Worm (Caenorhabditis elegans): Measurements from ENCODE around the gene K02D10.8.

K02D10.8 gene

DNA sequence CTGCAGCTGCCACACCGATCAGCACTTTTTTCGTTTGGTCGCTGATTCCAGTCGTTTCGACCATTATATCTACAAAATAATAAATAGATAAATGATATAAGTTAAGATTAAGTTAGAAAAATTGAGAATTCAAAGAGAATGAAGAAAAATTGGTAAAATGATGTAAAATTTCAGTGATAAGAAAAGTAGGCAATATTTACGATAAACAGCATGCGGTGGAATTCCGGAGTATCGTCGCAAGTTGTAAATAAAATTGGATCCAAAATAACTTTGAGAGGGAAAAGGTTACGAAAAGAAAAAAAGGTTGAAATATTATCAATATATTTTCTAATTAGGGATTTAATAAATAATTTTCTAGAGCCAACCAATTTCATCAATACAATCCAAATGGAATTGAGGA, 31.5 kb upstream of the K02D10.8 start, which contains the start of gene tomm-70:
TSS of gene tomm-70 (minus strand) at position 69 of the 400 bp plus-strand sequence.
- no peak for TF ChIP-seq tag-97 (GFP tag; IDR thresholded peaks at IDR 0.05)
- TF ChIP-seq unc-39 (tag; optimal IDR thresholded peaks at IDR 0.05): no peak
- no peak for TF ChIP-seq daf-16 (GFP tag; optimal IDR thresholded peaks at IDR 0.05)
- TF ChIP-seq daf-16 (tag; optimal IDR thresholded peaks at IDR 0.05): peak; percentile 66
- peak; percentile 6 for TF ChIP-seq nhr-28 (tag; optimal IDR thresholded peaks at IDR 0.05)
- TF ChIP-seq R02D3.7 (tag; optimal IDR thresholded peaks at IDR 0.05): peak; percentile 62
- TF ChIP-seq lsy-2 (tag; optimal IDR thresholded peaks at IDR 0.05): peak in 1 of 2 experiments; percentile 43
- TF ChIP-seq mes-2 (tag; optimal IDR thresholded peaks at IDR 0.05; ENCODE audit: poor library complexity, severe bottlenecking): peak; percentile 6
- peak; percentile 4 for TF ChIP-seq dve-1 (tag; optimal IDR thresholded peaks at IDR 0.05; ENCODE audit: insufficient read depth)
- peak; percentile 92 for TF ChIP-seq T20F7.1 (GFP tag; optimal IDR thresholded peaks at IDR 0.05)
- TF ChIP-seq daf-12 (tag; optimal IDR thresholded peaks at IDR 0.05): no peak

ce11 chrIII:8761040-8761654, 25.0 kb upstream of the K02D10.8 start, which contains the start of gene aak-1:
Gene aak-1 (minus strand): TSS chrIII:8761090.
- TF ChIP-seq lin-15B (tag; optimal IDR thresholded peaks at IDR 0.05): no peak
- no peak for TF ChIP-seq madf-5 (GFP tag; IDR thresholded peaks at IDR 0.05)
- no peak for TF ChIP-seq ceh-28 (tag; optimal IDR thresholded peaks at IDR 0.05)
- TF ChIP-seq hlh-30 (tag; optimal IDR thresholded peaks at IDR 0.05; ENCODE audit: insufficient read depth): peak; percentile 75
- no peak for TF ChIP-seq nhr-6 (tag; optimal IDR thresholded peaks at IDR 0.05)
- TF ChIP-seq mes-2 (tag; optimal IDR thresholded peaks at IDR 0.05; ENCODE audit: poor library complexity, severe bottlenecking): peak; percentile 10
- TF ChIP-seq aha-1 (tag): peak; percentile 88
- peak; percentile 47 for TF ChIP-seq hlh-11 (tag; optimal IDR thresholded peaks at IDR 0.05)

- peak; percentile 32 for TF ChIP-seq dmd-6 (GFP tag; IDR thresholded peaks at IDR 0.05)
- TF ChIP-seq unc-62 (GFP tag; optimal IDR thresholded peaks at IDR 0.05 in 1 of 2): peak in 1 of 2 experiments; percentile 91
- no peak for TF ChIP-seq unc-62 (tag; optimal IDR thresholded peaks at IDR 0.05)
- TF ChIP-seq mep-1 (tag; optimal IDR thresholded peaks at IDR 0.05): no peak
Observed at ce11 chrIII:8762016-8762415, 24.2 kb upstream of the K02D10.8 start.

DNA sequence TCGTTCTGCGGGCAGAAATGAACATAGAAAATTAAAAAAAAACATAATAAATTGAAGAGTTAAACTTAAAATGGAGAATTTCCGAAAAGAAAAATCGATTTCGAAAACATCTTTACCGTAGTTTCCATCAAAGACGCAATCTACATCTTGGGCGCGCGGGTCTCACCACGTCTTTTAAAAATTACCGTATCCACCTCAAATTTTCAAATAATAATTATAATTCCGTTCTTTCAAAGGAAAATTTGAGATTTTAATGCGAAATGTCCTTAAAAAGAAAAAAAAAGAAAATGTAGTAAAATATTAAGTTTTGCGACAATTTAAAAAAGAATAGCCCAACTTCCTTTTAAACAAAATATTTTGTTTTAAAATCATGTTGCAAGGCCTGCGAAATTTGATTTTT, 23.1 kb upstream of the K02D10.8 start:
- peak in 1 of 2 experiments; percentile 45 for TF ChIP-seq lsy-2 (tag; optimal IDR thresholded peaks at IDR 0.05)
- TF ChIP-seq nhr-28 (tag; optimal IDR thresholded peaks at IDR 0.05): no peak

- TF ChIP-seq unc-130 (GFP tag; optimal IDR thresholded peaks at IDR 0.05): no peak
- TF ChIP-seq ces-1 (GFP tag; optimal IDR thresholded peaks at IDR 0.05): no peak
- TF ChIP-seq ceh-44 (GFP tag; IDR thresholded peaks at IDR 0.05): no peak
- TF ChIP-seq lin-38 (GFP tag; IDR thresholded peaks at IDR 0.05): no peak
- no peak for TF ChIP-seq spr-1 (tag; optimal IDR thresholded peaks at IDR 0.05)
- TF ChIP-seq tra-1 (GFP tag; IDR thresholded peaks at IDR 0.05): no peak
- no peak for TF ChIP-seq F49E8.2 (tag; optimal IDR thresholded peaks at IDR 0.05; ENCODE audit: borderline replicate concordance)
- no peak for TF ChIP-seq R02D3.7 (tag; optimal IDR thresholded peaks at IDR 0.05)
- TF ChIP-seq mes-2 (tag; optimal IDR thresholded peaks at IDR 0.05; ENCODE audit: poor library complexity, severe bottlenecking): no peak
- TF ChIP-seq lin-1 (GFP tag; IDR thresholded peaks at IDR 0.05): no peak
- TF ChIP-seq egl-27 (tag; optimal IDR thresholded peaks at IDR 0.05): no peak
- TF ChIP-seq mxl-2 (GFP tag; conservative IDR thresholded peaks at IDR 0.05): no peak
- no peak for TF ChIP-seq mdt-29 (GFP tag; IDR thresholded peaks at IDR 0.05)
- no peak for TF ChIP-seq dpl-1 (GFP tag; optimal IDR thresholded peaks at IDR 0.05)
- TF ChIP-seq ceh-62 (tag; optimal IDR thresholded peaks at IDR 0.05): no peak
- TF ChIP-seq F44E2.7 (GFP tag; IDR thresholded peaks at IDR 0.05): no peak
- no peak for TF ChIP-seq unc-62 (GFP tag; optimal IDR thresholded peaks at IDR 0.05 in 1 of 2)
- no peak for TF ChIP-seq unc-62 (tag; optimal IDR thresholded peaks at IDR 0.05)
Observed at ce11 chrIII:8765030-8765429, 21.1 kb upstream of the K02D10.8 start.

All from whole organism, L4 larva.